1 fruit fly cellular context compared by ENCODE assay signal in genomic region chr2L:5298978-5299627, dm6.
TF ChIP-seq lines count a peak whose summit lies in the region.

No protein-coding gene starts in this region.

TF ChIP-seq in whole organism, embryonic, 481 proteins besides CTCF, POLR2A, EP300 and RAD21 (continued from another document and continues in another):
- TF ChIP-seq CG1792 (GFP tag; optimal IDR thresholded peaks at IDR 0.05; lab: Kevin White, UChicago): no peak
- peak; percentile 62 for TF ChIP-seq CG30020 (tag; optimal IDR thresholded peaks at IDR 0.05; lab: Kevin White, UChicago)
- TF ChIP-seq HmgZ (tag; optimal IDR thresholded peaks at IDR 0.05; lab: Kevin White, UChicago): peak; percentile 64
- TF ChIP-seq B-H1 (GFP tag; IDR thresholded peaks at IDR 0.05; lab: Robert Waterston, UW): peak; percentile 62
- TF ChIP-seq CG4282 (GFP tag; optimal IDR thresholded peaks at IDR 0.05; lab: Kevin White, UChicago): no peak
- peak; percentile 86 for TF ChIP-seq Hmr (GFP tag; optimal IDR thresholded peaks at IDR 0.05; lab: Kevin White, UChicago)
- peak; percentile 61; the same call in 1 of the 2 replicates for TF ChIP-seq CG14441 (GFP tag; IDR thresholded peaks at IDR 0.05; lab: Robert Waterston, UW)
- no peak for TF ChIP-seq CG3838 (GFP tag; optimal IDR thresholded peaks at IDR 0.05; lab: Kevin White, UChicago)
- no peak for TF ChIP-seq CG8478 (optimal IDR thresholded peaks at IDR 0.05; lab: Kevin White, UChicago)
- peak; percentile 78 for TF ChIP-seq CG10543 (GFP tag; optimal IDR thresholded peaks at IDR 0.05; lab: Kevin White, UChicago)
- peak; percentile 35 for TF ChIP-seq CG7928 (GFP tag; optimal IDR thresholded peaks at IDR 0.05; lab: Kevin White, UChicago)
- TF ChIP-seq CG17361 (GFP tag; IDR thresholded peaks at IDR 0.05; lab: Robert Waterston, UW): peak; percentile 87
- peak; percentile 92 for TF ChIP-seq Sox102F (GFP tag; optimal IDR thresholded peaks at IDR 0.05; lab: Kevin White, UChicago)
- peak; percentile 82 for TF ChIP-seq CG9437 (GFP tag; optimal IDR thresholded peaks at IDR 0.05; lab: Kevin White, UChicago)
- TF ChIP-seq kah (GFP tag; optimal IDR thresholded peaks at IDR 0.05; lab: Kevin White, UChicago): peak; percentile 71
- TF ChIP-seq Usf (GFP tag; optimal IDR thresholded peaks at IDR 0.05; lab: Kevin White, UChicago): peak; percentile 57
- TF ChIP-seq mirr (GFP tag; optimal IDR thresholded peaks at IDR 0.05; lab: Kevin White, UChicago): no peak
- TF ChIP-seq Nf-YB (GFP tag; optimal IDR thresholded peaks at IDR 0.05; lab: Kevin White, UChicago): peak; percentile 61
- peak; percentile 74; the same call in 2 of the 3 replicates for TF ChIP-seq CG11093 (GFP tag; IDR thresholded peaks at IDR 0.05; lab: Robert Waterston, UW)
- TF ChIP-seq bsh (GFP tag; optimal IDR thresholded peaks at IDR 0.05; lab: Kevin White, UChicago): peak in 1 of 2 experiments; percentile 94
- peak; percentile 57 for TF ChIP-seq pum (GFP tag; optimal IDR thresholded peaks at IDR 0.05; lab: Kevin White, UChicago)
- TF ChIP-seq CG14667 (GFP tag; IDR thresholded peaks at IDR 0.05; lab: Robert Waterston, UW): peak; percentile 46
- TF ChIP-seq Neu2 (GFP tag; optimal IDR thresholded peaks at IDR 0.05; lab: Kevin White, UChicago; ENCODE audit: borderline replicate concordance): no peak
- TF ChIP-seq zen2 (GFP tag; IDR thresholded peaks at IDR 0.05; lab: Robert Waterston, UW; ENCODE audit: partially characterized antibody): no peak
- TF ChIP-seq mam (GFP tag; optimal IDR thresholded peaks at IDR 0.05; lab: Kevin White, UChicago): peak; percentile 29
- TF ChIP-seq vfl (GFP tag; optimal IDR thresholded peaks at IDR 0.05; lab: Kevin White, UChicago): peak; percentile 47
- peak; percentile 82 for TF ChIP-seq nau (GFP tag; optimal IDR thresholded peaks at IDR 0.05; lab: Kevin White, UChicago)
- no peak for TF ChIP-seq Poxn (GFP tag; IDR thresholded peaks at IDR 0.05; lab: Robert Waterston, UW)
- no peak for TF ChIP-seq HmgD (GFP tag; optimal IDR thresholded peaks at IDR 0.05; lab: Kevin White, UChicago)
- TF ChIP-seq CG10654 (GFP tag; optimal IDR thresholded peaks at IDR 0.05; lab: Kevin White, UChicago): peak; percentile 75
- TF ChIP-seq CG13624 (GFP tag; optimal IDR thresholded peaks at IDR 0.05; lab: Kevin White, UChicago): no peak
- TF ChIP-seq sd (tag; optimal IDR thresholded peaks at IDR 0.05; lab: Kevin White, UChicago): peak; percentile 42
- TF ChIP-seq sima (GFP tag; optimal IDR thresholded peaks at IDR 0.05; lab: Kevin White, UChicago): no peak
- TF ChIP-seq slou (GFP tag; optimal IDR thresholded peaks at IDR 0.05; lab: Kevin White, UChicago): no peak
- TF ChIP-seq CG10462 (GFP tag; optimal IDR thresholded peaks at IDR 0.05; lab: Kevin White, UChicago): peak; percentile 70
- TF ChIP-seq CG32767 (GFP tag; IDR thresholded peaks at IDR 0.05; lab: Robert Waterston, UW): peak; percentile 83
- TF ChIP-seq pan (optimal IDR thresholded peaks at IDR 0.05; lab: Kevin White, UChicago): no peak
- peak in 1 of 2 experiments; percentile 54 for TF ChIP-seq pan (GFP tag; optimal IDR thresholded peaks at IDR 0.05 in 1 of 2, IDR thresholded peaks at IDR 0.05 in 1 of 2)
- peak; percentile 84 for TF ChIP-seq odd (GFP tag; optimal IDR thresholded peaks at IDR 0.05; lab: Kevin White, UChicago)
- no peak for TF ChIP-seq HLHmδ (GFP tag; optimal IDR thresholded peaks at IDR 0.05; lab: Kevin White, UChicago)
- no peak for TF ChIP-seq gro (GFP tag; optimal IDR thresholded peaks at IDR 0.05; lab: Kevin White, UChicago)
- no peak for TF ChIP-seq Trl (optimal IDR thresholded peaks at IDR 0.05; lab: Kevin White, UChicago)
- TF ChIP-seq Trl (GFP tag; optimal IDR thresholded peaks at IDR 0.05; lab: Kevin White, UChicago): no peak
- no peak for TF ChIP-seq tll (GFP tag; optimal IDR thresholded peaks at IDR 0.05; lab: Kevin White, UChicago)
- TF ChIP-seq slp2 (GFP tag; optimal IDR thresholded peaks at IDR 0.05; lab: Kevin White, UChicago): peak; percentile 49
- peak; percentile 82 for TF ChIP-seq CG1602 (GFP tag; optimal IDR thresholded peaks at IDR 0.05; lab: Kevin White, UChicago)
- 0 out of 2 replicates have a peak, but pooled peaks have one; percentile 35 for TF ChIP-seq CG43689 (GFP tag; IDR thresholded peaks at IDR 0.05; lab: Robert Waterston, UW)
- peak; percentile 83 for TF ChIP-seq nerfin-1 (tag; optimal IDR thresholded peaks at IDR 0.05; lab: Kevin White, UChicago)
- peak; percentile 83 for TF ChIP-seq CG10209 (GFP tag; optimal IDR thresholded peaks at IDR 0.05; lab: Kevin White, UChicago)
- TF ChIP-seq ara (GFP tag; IDR thresholded peaks at IDR 0.05; lab: Robert Waterston, UW): peak; percentile 80
- TF ChIP-seq CG2875 (GFP tag; optimal IDR thresholded peaks at IDR 0.05; lab: Kevin White, UChicago): peak; percentile 89
- peak; percentile 52 for TF ChIP-seq CG9727 (GFP tag; optimal IDR thresholded peaks at IDR 0.05; lab: Kevin White, UChicago)
- peak; percentile 66 for TF ChIP-seq CG9932 (GFP tag; IDR thresholded peaks at IDR 0.05; lab: Robert Waterston, UW)
- TF ChIP-seq B-H2 (GFP tag; optimal IDR thresholded peaks at IDR 0.05; lab: Kevin White, UChicago): no peak
- peak; percentile 86 for TF ChIP-seq HLH3B (GFP tag; IDR thresholded peaks at IDR 0.05; lab: Robert Waterston, UW)
- TF ChIP-seq fd102C (GFP tag; optimal IDR thresholded peaks at IDR 0.05; lab: Kevin White, UChicago): no peak
- TF ChIP-seq CG10979 (tag; optimal IDR thresholded peaks at IDR 0.05; lab: Kevin White, UChicago): peak; percentile 91
- TF ChIP-seq CG3163 (GFP tag; optimal IDR thresholded peaks at IDR 0.05; lab: Kevin White, UChicago): no peak
- peak; percentile 52 for TF ChIP-seq Jarid2 (GFP tag; optimal IDR thresholded peaks at IDR 0.05; lab: Kevin White, UChicago)
- peak; percentile 77 for TF ChIP-seq ken (GFP tag; IDR thresholded peaks at IDR 0.05; lab: Robert Waterston, UW)
- TF ChIP-seq klu (GFP tag; IDR thresholded peaks at IDR 0.05; lab: Robert Waterston, UW): no peak
- peak; percentile 76 for TF ChIP-seq tio (GFP tag; optimal IDR thresholded peaks at IDR 0.05; lab: Kevin White, UChicago)
- peak; percentile 77 for TF ChIP-seq CG32772 (GFP tag; IDR thresholded peaks at IDR 0.05; lab: Robert Waterston, UW)
- TF ChIP-seq dati (GFP tag; IDR thresholded peaks at IDR 0.05; lab: Robert Waterston, UW): no peak
- TF ChIP-seq dan (GFP tag; IDR thresholded peaks at IDR 0.05; lab: Robert Waterston, UW): no peak
- TF ChIP-seq Oaz (GFP tag; IDR thresholded peaks at IDR 0.05; lab: Robert Waterston, UW): peak; percentile 79
- TF ChIP-seq CG16779 (GFP tag; IDR thresholded peaks at IDR 0.05; lab: Robert Waterston, UW): no peak
- TF ChIP-seq CG12299 (tag; optimal IDR thresholded peaks at IDR 0.05; lab: Kevin White, UChicago): peak; percentile 73
- peak; percentile 51 for TF ChIP-seq Vsx1 (GFP tag; optimal IDR thresholded peaks at IDR 0.05; lab: Kevin White, UChicago)
- peak; percentile 41 for TF ChIP-seq fu2 (GFP tag; optimal IDR thresholded peaks at IDR 0.05; lab: Kevin White, UChicago)
- TF ChIP-seq otp (GFP tag; IDR thresholded peaks at IDR 0.05; lab: Robert Waterston, UW): peak; percentile 86
- peak; percentile 81 for TF ChIP-seq wor (GFP tag; IDR thresholded peaks at IDR 0.05; lab: Robert Waterston, UW)
- no peak for TF ChIP-seq Elba2 (GFP tag; optimal IDR thresholded peaks at IDR 0.05; lab: Kevin White, UChicago)
- peak; percentile 87 for TF ChIP-seq seq (GFP tag; IDR thresholded peaks at IDR 0.05; lab: Robert Waterston, UW)
- TF ChIP-seq CG15601 (tag; optimal IDR thresholded peaks at IDR 0.05; lab: Kevin White, UChicago): peak; percentile 87
- TF ChIP-seq hb (GFP tag; IDR thresholded peaks at IDR 0.05; lab: Robert Waterston, UW; ENCODE audit: partially characterized antibody): no peak
- TF ChIP-seq NC2α (GFP tag; optimal IDR thresholded peaks at IDR 0.05; lab: Kevin White, UChicago): no peak
- TF ChIP-seq gt (GFP tag; IDR thresholded peaks at IDR 0.05; lab: Robert Waterston, UW): peak; percentile 69
- no peak for TF ChIP-seq yki (optimal IDR thresholded peaks at IDR 0.05; lab: Kevin White, UChicago)
- no peak for TF ChIP-seq Adf1 (GFP tag; IDR thresholded peaks at IDR 0.05; lab: Robert Waterston, UW)
- peak; percentile 11 for TF ChIP-seq dm (GFP tag; optimal IDR thresholded peaks at IDR 0.05; lab: Kevin White, UChicago)
- TF ChIP-seq Atf6 (GFP tag; IDR thresholded peaks at IDR 0.05; lab: Robert Waterston, UW): peak; percentile 86
- TF ChIP-seq CG11504 (tag; optimal IDR thresholded peaks at IDR 0.05; lab: Kevin White, UChicago): peak; percentile 91
- peak; percentile 84 for TF ChIP-seq CG2202 (tag; optimal IDR thresholded peaks at IDR 0.05; lab: Kevin White, UChicago)
- TF ChIP-seq CG13123 (GFP tag; optimal IDR thresholded peaks at IDR 0.05; lab: Kevin White, UChicago): no peak
- peak; percentile 20; the same call in 1 of the 2 replicates for TF ChIP-seq Gsc (GFP tag; IDR thresholded peaks at IDR 0.05; lab: Robert Waterston, UW)
- peak; percentile 50; the same call in 1 of the 2 replicates for TF ChIP-seq CG10959 (GFP tag; IDR thresholded peaks at IDR 0.05; lab: Robert Waterston, UW)
- TF ChIP-seq CG9876 (GFP tag; optimal IDR thresholded peaks at IDR 0.05; lab: Kevin White, UChicago): no peak
- no peak for TF ChIP-seq bbx (GFP tag; IDR thresholded peaks at IDR 0.05; lab: Robert Waterston, UW; ENCODE audit: partially characterized antibody)
- TF ChIP-seq Dek (tag; optimal IDR thresholded peaks at IDR 0.05; lab: Kevin White, UChicago): peak; percentile 82
- TF ChIP-seq ac (GFP tag; optimal IDR thresholded peaks at IDR 0.05; lab: Kevin White, UChicago): no peak
- no peak for TF ChIP-seq grn (GFP tag; optimal IDR thresholded peaks at IDR 0.05; lab: Kevin White, UChicago)
- TF ChIP-seq CG7839 (tag; optimal IDR thresholded peaks at IDR 0.05; lab: Kevin White, UChicago): peak; percentile 91
- no peak for TF ChIP-seq Tbp (GFP tag; optimal IDR thresholded peaks at IDR 0.05; lab: Kevin White, UChicago)
- TF ChIP-seq fd3F (GFP tag; optimal IDR thresholded peaks at IDR 0.05; lab: Kevin White, UChicago): peak; percentile 23
- TF ChIP-seq Bgb (GFP tag; IDR thresholded peaks at IDR 0.05; lab: Robert Waterston, UW; ENCODE audit: partially characterized antibody): no peak
- no peak for TF ChIP-seq CG11398 (GFP tag; optimal IDR thresholded peaks at IDR 0.05; lab: Kevin White, UChicago)
- TF ChIP-seq luna (GFP tag; optimal IDR thresholded peaks at IDR 0.05; lab: Kevin White, UChicago): no peak
- no peak for TF ChIP-seq da (GFP tag; optimal IDR thresholded peaks at IDR 0.05; lab: Kevin White, UChicago)
- no peak for TF ChIP-seq Kr (GFP tag; optimal IDR thresholded peaks at IDR 0.05; lab: Kevin White, UChicago)
- no peak for TF ChIP-seq zf30C (GFP tag; optimal IDR thresholded peaks at IDR 0.05; lab: Kevin White, UChicago)
- TF ChIP-seq crol (GFP tag; IDR thresholded peaks at IDR 0.05; lab: Robert Waterston, UW): peak; percentile 34; the same call in 1 of the 2 replicates
- TF ChIP-seq schlank (tag; optimal IDR thresholded peaks at IDR 0.05; lab: Kevin White, UChicago): peak; percentile 23
- TF ChIP-seq NK7.1 (GFP tag; optimal IDR thresholded peaks at IDR 0.05; lab: Kevin White, UChicago): no peak
- TF ChIP-seq CG14050 (GFP tag; IDR thresholded peaks at IDR 0.05; lab: Robert Waterston, UW): peak; percentile 51; the same call in 2 of the 3 replicates
- peak; percentile 85 for TF ChIP-seq Ssrp (tag; optimal IDR thresholded peaks at IDR 0.05; lab: Kevin White, UChicago)
- peak; percentile 82 for TF ChIP-seq CG17568 (GFP tag; optimal IDR thresholded peaks at IDR 0.05; lab: Kevin White, UChicago)
- peak; percentile 63 for TF ChIP-seq CG10366 (GFP tag; IDR thresholded peaks at IDR 0.05; lab: Robert Waterston, UW)
- TF ChIP-seq H15 (GFP tag; IDR thresholded peaks at IDR 0.05; lab: Robert Waterston, UW): 0 out of 3 replicates have a peak, but pooled peaks have one; percentile 39
- TF ChIP-seq CG30403 (GFP tag; optimal IDR thresholded peaks at IDR 0.05; lab: Kevin White, UChicago): peak; percentile 86
- peak; percentile 46 for TF ChIP-seq CG6683 (GFP tag; optimal IDR thresholded peaks at IDR 0.05; lab: Kevin White, UChicago)
- TF ChIP-seq inv (GFP tag; IDR thresholded peaks at IDR 0.05; lab: Robert Waterston, UW; ENCODE audit: partially characterized antibody): no peak
- peak; percentile 89 for TF ChIP-seq CG15269 (tag; optimal IDR thresholded peaks at IDR 0.05; lab: Kevin White, UChicago)
- TF ChIP-seq CG6854 (GFP tag; optimal IDR thresholded peaks at IDR 0.05; lab: Kevin White, UChicago): peak; percentile 67
- peak; percentile 61 for TF ChIP-seq H2.0 (GFP tag; IDR thresholded peaks at IDR 0.05; lab: Robert Waterston, UW)
- no peak for TF ChIP-seq CG31388 (GFP tag; optimal IDR thresholded peaks at IDR 0.05; lab: Kevin White, UChicago)
- peak; percentile 61 for TF ChIP-seq CG8944 (GFP tag; optimal IDR thresholded peaks at IDR 0.05; lab: Kevin White, UChicago)
- TF ChIP-seq crp (GFP tag; optimal IDR thresholded peaks at IDR 0.05; lab: Kevin White, UChicago): peak in 1 of 2 experiments; percentile 13
- TF ChIP-seq CG7987 (GFP tag; optimal IDR thresholded peaks at IDR 0.05; lab: Kevin White, UChicago): peak; percentile 4
- TF ChIP-seq CG1647 (GFP tag; optimal IDR thresholded peaks at IDR 0.05; lab: Kevin White, UChicago): peak; percentile 20
- TF ChIP-seq fd64A (GFP tag; optimal IDR thresholded peaks at IDR 0.05; lab: Kevin White, UChicago): peak; percentile 81
- TF ChIP-seq GATAe (GFP tag; conservative IDR thresholded peaks at IDR 0.05; lab: Robert Waterston, UW): peak; percentile 25; the same call in 1 of the 2 replicates
- TF ChIP-seq CG8359 (GFP tag; optimal IDR thresholded peaks at IDR 0.05; lab: Kevin White, UChicago; ENCODE audit: borderline replicate concordance): peak; percentile 50
- TF ChIP-seq Abd-B (GFP tag; optimal IDR thresholded peaks at IDR 0.05; lab: Kevin White, UChicago): peak; percentile 70
- peak in 1 of 3 experiments; percentile 75 for TF ChIP-seq Stat92E (GFP tag; optimal IDR thresholded peaks at IDR 0.05; lab: Kevin White, UChicago)
- peak; percentile 1 for TF ChIP-seq ERR (GFP tag; optimal IDR thresholded peaks at IDR 0.05; lab: Kevin White, UChicago)
- TF ChIP-seq CG4730 (GFP tag; IDR thresholded peaks at IDR 0.05; lab: Robert Waterston, UW): no peak
- no peak for TF ChIP-seq Doc2 (GFP tag; IDR thresholded peaks at IDR 0.05; lab: Robert Waterston, UW)
- peak; percentile 22 for TF ChIP-seq CHES-1-like (GFP tag; optimal IDR thresholded peaks at IDR 0.05; lab: Kevin White, UChicago)
- TF ChIP-seq CG6813 (GFP tag; optimal IDR thresholded peaks at IDR 0.05; lab: Kevin White, UChicago): peak; percentile 66
- peak; percentile 91 for TF ChIP-seq gsb-n (tag; optimal IDR thresholded peaks at IDR 0.05; lab: Kevin White, UChicago)
- TF ChIP-seq Ada2b (GFP tag; IDR thresholded peaks at IDR 0.05; lab: Robert Waterston, UW): peak; percentile 65
